Worm (Caenorhabditis elegans): ENCODE measurements around the gene puf-11.

puf-11 gene

DNA sequence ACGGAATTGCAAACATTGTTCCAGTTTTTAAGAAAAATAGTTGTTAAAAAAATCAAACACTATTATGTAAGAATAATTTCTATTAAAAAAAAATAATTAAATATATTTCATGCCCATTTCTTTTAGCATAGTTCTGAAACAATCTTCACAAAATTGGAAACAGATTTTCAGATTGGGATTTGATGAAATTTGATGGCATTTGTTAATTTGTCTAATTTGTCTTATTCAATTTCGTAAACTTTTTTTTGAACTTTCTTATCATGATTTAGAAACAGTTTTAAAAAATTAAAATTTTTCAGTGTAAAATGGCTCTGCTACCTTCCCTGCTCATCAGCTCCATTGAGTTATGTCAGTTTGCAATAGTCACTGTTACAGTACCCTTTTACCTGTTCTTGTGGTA is 16.5 kb upstream of the puf-11 start, which contains the start of gene srv-13:
srv-13 (plus strand) TSS at position 301 of the 400 bp plus-strand sequence.
- no peak for TF ChIP-seq scrt-1 (GFP tag; IDR thresholded peaks at IDR 0.05)
- no peak for TF ChIP-seq aly-1 (tag; optimal IDR thresholded peaks at IDR 0.05)
- no peak for TF ChIP-seq tra-4 (tag; optimal IDR thresholded peaks at IDR 0.05)
- TF ChIP-seq tbx-37 (GFP tag; conservative IDR thresholded peaks at IDR 0.05) = no peak
- TF ChIP-seq ceh-13 (GFP tag; optimal IDR thresholded peaks at IDR 0.05) = no peak
- TF ChIP-seq B0310.2 (tag; optimal IDR thresholded peaks at IDR 0.05) = no peak
- no peak for TF ChIP-seq flt-1 (GFP tag; IDR thresholded peaks at IDR 0.05)
- no peak for TF ChIP-seq ets-7 (tag; optimal IDR thresholded peaks at IDR 0.05)
- no peak for TF ChIP-seq hmbx-1 (tag; optimal IDR thresholded peaks at IDR 0.05)
- no peak for TF ChIP-seq F13C5.2 (tag; optimal IDR thresholded peaks at IDR 0.05)
- no peak for TF ChIP-seq tbx-11 (GFP tag; IDR thresholded peaks at IDR 0.05)
- no peak for TF ChIP-seq sea-1 (GFP tag; conservative IDR thresholded peaks at IDR 0.05)
- no peak for TF ChIP-seq pes-1 (GFP tag; IDR thresholded peaks at IDR 0.05)

DNA sequence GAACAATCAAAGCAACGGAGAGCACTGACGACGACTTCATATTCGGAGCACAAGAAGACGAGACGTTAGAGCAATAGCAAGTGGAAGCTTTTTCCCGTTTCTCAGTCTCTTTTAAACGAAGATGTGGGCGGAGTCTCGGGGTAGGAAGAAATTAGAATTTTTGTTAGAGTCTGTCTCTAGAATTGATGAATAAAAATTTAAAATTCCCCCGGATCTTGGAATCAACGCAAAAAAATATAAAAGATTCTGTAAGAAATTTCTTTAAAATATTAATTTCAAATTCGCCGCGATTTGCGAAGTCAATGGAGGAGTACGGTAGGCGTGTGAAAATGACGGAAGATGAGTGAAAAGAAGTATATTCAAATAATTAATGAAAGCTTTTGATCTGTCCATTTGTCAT is 7.9 kb upstream of the puf-11 start, which contains the start of gene nlp-71:
nlp-71 (minus strand) TSS at position 101 of the 400 bp plus-strand sequence.
- TF ChIP-seq ceh-36 (tag; optimal IDR thresholded peaks at IDR 0.05) = no peak
- no peak for TF ChIP-seq ets-7 (tag; optimal IDR thresholded peaks at IDR 0.05)
- no peak for TF ChIP-seq tbx-37 (GFP tag; conservative IDR thresholded peaks at IDR 0.05)
- no peak for TF ChIP-seq B0310.2 (tag; optimal IDR thresholded peaks at IDR 0.05)
- TF ChIP-seq aly-1 (tag; optimal IDR thresholded peaks at IDR 0.05) = no peak
- TF ChIP-seq ama-1 (optimal IDR thresholded peaks at IDR 0.05) = no peak
- no peak for TF ChIP-seq F13C5.2 (tag; optimal IDR thresholded peaks at IDR 0.05)
- no peak for TF ChIP-seq tra-4 (tag; optimal IDR thresholded peaks at IDR 0.05)
- no peak for TF ChIP-seq tbx-11 (GFP tag; IDR thresholded peaks at IDR 0.05)
- no peak for TF ChIP-seq scrt-1 (GFP tag; IDR thresholded peaks at IDR 0.05)
- TF ChIP-seq pes-1 (GFP tag; IDR thresholded peaks at IDR 0.05) = no peak
- no peak for TF ChIP-seq hmbx-1 (tag; optimal IDR thresholded peaks at IDR 0.05)
- TF ChIP-seq flt-1 (GFP tag; IDR thresholded peaks at IDR 0.05) = no peak
- TF ChIP-seq hnd-1 (tag; optimal IDR thresholded peaks at IDR 0.05) = no peak
- no peak for TF ChIP-seq hmg-4 (GFP tag; optimal IDR thresholded peaks at IDR 0.05)
- TF ChIP-seq ceh-13 (GFP tag; optimal IDR thresholded peaks at IDR 0.05) = no peak
- no peak for TF ChIP-seq sea-1 (GFP tag; conservative IDR thresholded peaks at IDR 0.05)

DNA sequence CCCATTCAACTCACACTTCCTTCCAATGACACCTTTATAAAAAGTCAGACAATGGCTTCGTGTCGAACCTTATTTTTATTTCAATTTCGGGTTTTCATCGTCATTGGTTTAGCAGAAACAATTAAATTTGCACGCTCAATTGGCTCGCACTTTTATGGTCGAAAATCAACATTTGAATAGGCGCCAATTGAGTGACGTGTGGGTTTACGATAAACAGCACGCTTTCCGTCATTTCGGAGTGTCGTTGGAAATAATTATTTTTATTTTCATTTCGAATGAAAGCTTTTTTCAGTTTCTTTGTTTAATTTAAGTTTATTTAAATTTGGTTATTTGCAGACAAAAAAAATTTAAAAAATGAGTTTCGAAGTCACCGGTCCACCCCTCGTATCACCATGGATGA is 6.2 kb upstream of the puf-11 start, which contains the start of gene exos-2:
exos-2 (plus strand) TSS at position 330 of the 400 bp plus-strand sequence.
- TF ChIP-seq ceh-13 (GFP tag; optimal IDR thresholded peaks at IDR 0.05) (no peak), B0310.2 (tag; optimal IDR thresholded peaks at IDR 0.05) (no peak), sea-1 (GFP tag; conservative IDR thresholded peaks at IDR 0.05) (no peak), ama-1 (optimal IDR thresholded peaks at IDR 0.05) (no peak), hmbx-1 (tag; optimal IDR thresholded peaks at IDR 0.05) (no peak), aly-1 (tag; optimal IDR thresholded peaks at IDR 0.05) (no peak), tra-4 (tag; optimal IDR thresholded peaks at IDR 0.05) (no peak), scrt-1 (GFP tag; IDR thresholded peaks at IDR 0.05) (no peak), pes-1 (GFP tag; IDR thresholded peaks at IDR 0.05) (no peak), tbx-37 (GFP tag; conservative IDR thresholded peaks at IDR 0.05) (no peak), F13C5.2 (tag; optimal IDR thresholded peaks at IDR 0.05) (no peak), flt-1 (GFP tag; IDR thresholded peaks at IDR 0.05) (no peak), ets-7 (tag; optimal IDR thresholded peaks at IDR 0.05) (no peak), tbx-11 (GFP tag; IDR thresholded peaks at IDR 0.05) (no peak)

DNA sequence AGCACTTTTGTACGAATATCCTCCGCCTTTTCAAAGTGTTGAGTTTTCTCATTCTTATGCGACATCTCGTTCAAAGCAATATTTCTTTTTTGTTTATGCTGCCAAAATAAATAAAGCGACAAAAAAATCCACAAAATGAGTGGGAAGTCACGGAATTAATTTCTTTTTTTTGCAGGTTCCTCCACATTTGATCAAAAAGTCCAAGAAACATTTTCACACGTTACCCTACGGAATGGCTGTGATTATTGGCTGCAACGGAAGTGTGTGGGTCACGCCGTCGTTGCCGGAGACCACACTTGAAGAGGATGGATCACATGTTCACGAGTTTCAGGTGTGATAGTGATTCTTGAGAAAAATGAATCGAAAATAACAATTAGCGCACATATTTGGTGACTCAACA is 4.8 kb upstream of the puf-11 start, which contains the start of gene Y73B6BL.22:
Y73B6BL.22 (minus strand) TSS at position 101 of the 400 bp plus-strand sequence.
- TF ChIP-seq flt-1 (GFP tag; IDR thresholded peaks at IDR 0.05) (no peak), aly-1 (tag; optimal IDR thresholded peaks at IDR 0.05) (no peak), F13C5.2 (tag; optimal IDR thresholded peaks at IDR 0.05) (no peak), sea-1 (GFP tag; conservative IDR thresholded peaks at IDR 0.05) (no peak), ceh-36 (tag; optimal IDR thresholded peaks at IDR 0.05) (no peak), ceh-13 (GFP tag; optimal IDR thresholded peaks at IDR 0.05) (no peak), hmbx-1 (tag; optimal IDR thresholded peaks at IDR 0.05) (no peak), ama-1 (optimal IDR thresholded peaks at IDR 0.05) (no peak), B0310.2 (tag; optimal IDR thresholded peaks at IDR 0.05) (no peak), pes-1 (GFP tag; IDR thresholded peaks at IDR 0.05) (no peak), tra-4 (tag; optimal IDR thresholded peaks at IDR 0.05) (no peak), hmg-4 (GFP tag; optimal IDR thresholded peaks at IDR 0.05) (no peak), tbx-11 (GFP tag; IDR thresholded peaks at IDR 0.05) (no peak), ets-7 (tag; optimal IDR thresholded peaks at IDR 0.05) (no peak), tbx-37 (GFP tag; conservative IDR thresholded peaks at IDR 0.05) (no peak), scrt-1 (GFP tag; IDR thresholded peaks at IDR 0.05) (no peak), hnd-1 (tag; optimal IDR thresholded peaks at IDR 0.05) (no peak)

DNA sequence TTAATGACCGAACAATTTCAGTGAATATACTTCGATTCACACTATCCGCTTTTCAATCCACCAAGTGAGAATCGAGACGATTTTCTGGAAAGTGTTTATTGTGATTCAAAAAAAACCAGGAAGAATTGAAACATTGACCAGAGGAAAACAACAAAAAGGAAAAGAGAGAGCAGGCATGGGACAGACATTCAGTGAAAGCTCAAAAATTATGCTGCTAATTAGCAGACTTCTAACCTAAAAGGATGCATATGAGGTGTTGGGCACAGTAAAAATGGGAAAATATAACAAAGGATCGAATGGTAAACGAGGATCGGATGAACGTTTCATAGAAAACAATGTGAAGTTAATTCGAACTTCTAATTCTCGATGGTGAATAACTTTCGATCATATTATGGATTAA is 3.8 kb upstream of the puf-11 start:
- TF ChIP-seq hmbx-1 (tag; optimal IDR thresholded peaks at IDR 0.05) (no peak), hmg-4 (GFP tag; optimal IDR thresholded peaks at IDR 0.05) (no peak), tbx-11 (GFP tag; IDR thresholded peaks at IDR 0.05) (no peak), sea-1 (GFP tag; conservative IDR thresholded peaks at IDR 0.05) (no peak), hnd-1 (tag; optimal IDR thresholded peaks at IDR 0.05) (no peak), aly-1 (tag; optimal IDR thresholded peaks at IDR 0.05) (no peak), F13C5.2 (tag; optimal IDR thresholded peaks at IDR 0.05) (no peak), flt-1 (GFP tag; IDR thresholded peaks at IDR 0.05) (no peak), ama-1 (optimal IDR thresholded peaks at IDR 0.05) (no peak), tbx-37 (GFP tag; conservative IDR thresholded peaks at IDR 0.05) (no peak)

- TF ChIP-seq scrt-1 (GFP tag; IDR thresholded peaks at IDR 0.05) (no peak), tbx-11 (GFP tag; IDR thresholded peaks at IDR 0.05) (no peak), ceh-13 (GFP tag; optimal IDR thresholded peaks at IDR 0.05) (no peak), hmg-4 (GFP tag; optimal IDR thresholded peaks at IDR 0.05) (no peak), F13C5.2 (tag; optimal IDR thresholded peaks at IDR 0.05) (no peak), hmbx-1 (tag; optimal IDR thresholded peaks at IDR 0.05) (no peak), ama-1 (optimal IDR thresholded peaks at IDR 0.05) (no peak), hnd-1 (tag; optimal IDR thresholded peaks at IDR 0.05) (no peak), tbx-37 (GFP tag; conservative IDR thresholded peaks at IDR 0.05) (no peak), flt-1 (GFP tag; IDR thresholded peaks at IDR 0.05) (no peak), tra-4 (tag; optimal IDR thresholded peaks at IDR 0.05) (no peak), pes-1 (GFP tag; IDR thresholded peaks at IDR 0.05) (no peak), ets-7 (tag; optimal IDR thresholded peaks at IDR 0.05) (no peak), ceh-36 (tag; optimal IDR thresholded peaks at IDR 0.05) (no peak), B0310.2 (tag; optimal IDR thresholded peaks at IDR 0.05) (no peak), aly-1 (tag; optimal IDR thresholded peaks at IDR 0.05) (no peak), sea-1 (GFP tag; conservative IDR thresholded peaks at IDR 0.05) (no peak)
Observed at ce11 chrIV:6419031-6419582, 2.3 kb upstream of the puf-11 start, which contains the start of the genes Y73B6BL.23 and htp-2. Gene Y73B6BL.23, minus strand, starts transcription at chrIV:6419081. Gene htp-2, plus strand, starts transcription at chrIV:6419522.
